In genomic region chr2L:2585285-2585684, dm6 we compare ENCODE assay signal across 6 fruit fly cellular contexts.
A peak's percentile ranks its signal among the peaks of the same experiment; 100 is the strongest.
TF ChIP-seq lines count a peak whose summit lies in the region.

TSS of gene Drp1 (minus strand) at chr2L:2585430.

- peak; percentile 85 to 86 for TF ChIP-seq CTCF in S2 (optimal IDR thresholded peaks at IDR 0.05; lab: Kevin White, UChicago)
- TF ChIP-seq CTCF in whole organism, embryonic (GFP tag; optimal IDR thresholded peaks at IDR 0.05; lab: Kevin White, UChicago) = peak; percentile 93

TF ChIP-seq in whole organism, adult, 20 proteins besides CTCF, POLR2A, EP300 and RAD21 (continues in another document):
- TF ChIP-seq CG7101 (tag; optimal IDR thresholded peaks at IDR 0.05; lab: Kevin White, UChicago) = peak; percentile 62
- TF ChIP-seq CG1620 (GFP tag; optimal IDR thresholded peaks at IDR 0.05; lab: Kevin White, UChicago) = peak; percentile 58
- no peak for TF ChIP-seq toe (GFP tag; optimal IDR thresholded peaks at IDR 0.05; lab: Kevin White, UChicago)
- no peak for TF ChIP-seq CG33017 (tag; optimal IDR thresholded peaks at IDR 0.05; lab: Kevin White, UChicago)
- no peak for TF ChIP-seq CG11617 (GFP tag; optimal IDR thresholded peaks at IDR 0.05; lab: Kevin White, UChicago)
- peak; percentile 53 for TF ChIP-seq pad (GFP tag; optimal IDR thresholded peaks at IDR 0.05; lab: Kevin White, UChicago)
- no peak for TF ChIP-seq tj (GFP tag; optimal IDR thresholded peaks at IDR 0.05; lab: Kevin White, UChicago)
- TF ChIP-seq Crg-1 (GFP tag; optimal IDR thresholded peaks at IDR 0.05; lab: Kevin White, UChicago) = peak; percentile 74
- peak; percentile 26 for TF ChIP-seq CG12768 (GFP tag; optimal IDR thresholded peaks at IDR 0.05; lab: Kevin White, UChicago)
- TF ChIP-seq Mnt (GFP tag; optimal IDR thresholded peaks at IDR 0.05; lab: Kevin White, UChicago) = peak; percentile 47
- TF ChIP-seq cnc (optimal IDR thresholded peaks at IDR 0.05; lab: Kevin White, UChicago) = no peak
- TF ChIP-seq CG14711 (tag; optimal IDR thresholded peaks at IDR 0.05; lab: Kevin White, UChicago) = peak; percentile 3
- TF ChIP-seq Clk (GFP tag; optimal IDR thresholded peaks at IDR 0.05; lab: Kevin White, UChicago) = peak; percentile 17
- TF ChIP-seq cic (GFP tag; optimal IDR thresholded peaks at IDR 0.05; lab: Kevin White, UChicago) = peak; percentile 6
- TF ChIP-seq CG5204 (GFP tag; optimal IDR thresholded peaks at IDR 0.05; lab: Kevin White, UChicago) = no peak
- TF ChIP-seq bab1 (GFP tag; optimal IDR thresholded peaks at IDR 0.05; lab: Kevin White, UChicago) = no peak
- TF ChIP-seq Hr96 (GFP tag; optimal IDR thresholded peaks at IDR 0.05; lab: Kevin White, UChicago) = peak; percentile 41
- TF ChIP-seq ovo (GFP tag; optimal IDR thresholded peaks at IDR 0.05; lab: Kevin White, UChicago) = peak; percentile 29

TF ChIP-seq in whole organism, embryonic, 481 proteins besides CTCF, POLR2A, EP300 and RAD21 (continues in another document):
- TF ChIP-seq CG10431 (GFP tag; optimal IDR thresholded peaks at IDR 0.05; lab: Kevin White, UChicago) = no peak
- peak; percentile 27 for TF ChIP-seq gfzf (GFP tag; optimal IDR thresholded peaks at IDR 0.05; lab: Kevin White, UChicago)
- TF ChIP-seq CG8388 (GFP tag; optimal IDR thresholded peaks at IDR 0.05; lab: Kevin White, UChicago) = no peak
- TF ChIP-seq Rx (GFP tag; IDR thresholded peaks at IDR 0.05; lab: Robert Waterston, UW) = no peak
- peak; percentile 7 for TF ChIP-seq zf30C (GFP tag; optimal IDR thresholded peaks at IDR 0.05; lab: Kevin White, UChicago)
- TF ChIP-seq Max (GFP tag; optimal IDR thresholded peaks at IDR 0.05; lab: Kevin White, UChicago) = no peak
- TF ChIP-seq Hsf (GFP tag; optimal IDR thresholded peaks at IDR 0.05; lab: Kevin White, UChicago) = peak; percentile 66
- peak; percentile 13 for TF ChIP-seq CG17385 (GFP tag; optimal IDR thresholded peaks at IDR 0.05; lab: Kevin White, UChicago)
- no peak for TF ChIP-seq stc (GFP tag; IDR thresholded peaks at IDR 0.05; lab: Robert Waterston, UW)
- TF ChIP-seq lbe (GFP tag; optimal IDR thresholded peaks at IDR 0.05; lab: Kevin White, UChicago) = no peak
- no peak for TF ChIP-seq Oaz (GFP tag; IDR thresholded peaks at IDR 0.05; lab: Robert Waterston, UW)
- TF ChIP-seq Ravus (GFP tag; IDR thresholded peaks at IDR 0.05; lab: Robert Waterston, UW) = no peak
- TF ChIP-seq p53 (GFP tag; optimal IDR thresholded peaks at IDR 0.05; lab: Kevin White, UChicago) = peak; percentile 62
- peak; percentile 47; the same call in 1 of the 3 replicates for TF ChIP-seq H15 (GFP tag; IDR thresholded peaks at IDR 0.05; lab: Robert Waterston, UW)
- no peak for TF ChIP-seq crc (GFP tag; optimal IDR thresholded peaks at IDR 0.05; lab: Kevin White, UChicago)
- TF ChIP-seq z (GFP tag; IDR thresholded peaks at IDR 0.05; lab: Robert Waterston, UW) = no peak
- TF ChIP-seq CG3163 (GFP tag; optimal IDR thresholded peaks at IDR 0.05; lab: Kevin White, UChicago) = peak; percentile 17
- TF ChIP-seq CG6272 (GFP tag; IDR thresholded peaks at IDR 0.05; lab: Robert Waterston, UW) = no peak
- TF ChIP-seq Lim3 (GFP tag; IDR thresholded peaks at IDR 0.05; lab: Robert Waterston, UW) = no peak
- TF ChIP-seq B-H1 (GFP tag; IDR thresholded peaks at IDR 0.05; lab: Robert Waterston, UW) = no peak

TF ChIP-seq in whole organism, prepupa, 60 proteins besides CTCF, POLR2A, EP300 and RAD21 (continues in another document):
- TF ChIP-seq CG11902 (GFP tag; optimal IDR thresholded peaks at IDR 0.05; lab: Kevin White, UChicago) = no peak
- TF ChIP-seq CG16779 (tag; optimal IDR thresholded peaks at IDR 0.05; lab: Kevin White, UChicago) = no peak
- no peak for TF ChIP-seq CG32006 (GFP tag; optimal IDR thresholded peaks at IDR 0.05; lab: Kevin White, UChicago)
- no peak for TF ChIP-seq CG15336 (GFP tag; IDR thresholded peaks at IDR 0.05; lab: Robert Waterston, UW)
- TF ChIP-seq CG6276 (GFP tag; optimal IDR thresholded peaks at IDR 0.05; lab: Kevin White, UChicago) = no peak
- no peak for TF ChIP-seq net (GFP tag; optimal IDR thresholded peaks at IDR 0.05; lab: Kevin White, UChicago)
- no peak for TF ChIP-seq CG6854 (GFP tag; optimal IDR thresholded peaks at IDR 0.05; lab: Kevin White, UChicago)
- no peak for TF ChIP-seq Sox15 (GFP tag; optimal IDR thresholded peaks at IDR 0.05; lab: Kevin White, UChicago)
- no peak for TF ChIP-seq CG8319 (GFP tag; optimal IDR thresholded peaks at IDR 0.05; lab: Kevin White, UChicago)
- TF ChIP-seq CG9139 (GFP tag; optimal IDR thresholded peaks at IDR 0.05; lab: Kevin White, UChicago) = no peak
- peak; percentile 26 for TF ChIP-seq CG3032 (tag; optimal IDR thresholded peaks at IDR 0.05; lab: Kevin White, UChicago)
- TF ChIP-seq CG4318 (GFP tag; optimal IDR thresholded peaks at IDR 0.05; lab: Kevin White, UChicago) = no peak
- TF ChIP-seq Lpt (GFP tag; optimal IDR thresholded peaks at IDR 0.05; lab: Kevin White, UChicago) = no peak
- no peak for TF ChIP-seq dac (GFP tag; optimal IDR thresholded peaks at IDR 0.05; lab: Kevin White, UChicago)
- TF ChIP-seq CG34406 (GFP tag; optimal IDR thresholded peaks at IDR 0.05; lab: Kevin White, UChicago) = no peak
- peak; percentile 32 for TF ChIP-seq cyc (GFP tag; optimal IDR thresholded peaks at IDR 0.05; lab: Kevin White, UChicago)
- TF ChIP-seq pdm3 (GFP tag; optimal IDR thresholded peaks at IDR 0.05; lab: Kevin White, UChicago) = no peak
- peak; percentile 35 for TF ChIP-seq lz (GFP tag; optimal IDR thresholded peaks at IDR 0.05; lab: Kevin White, UChicago)
- no peak for TF ChIP-seq CG8119 (GFP tag; IDR thresholded peaks at IDR 0.05; lab: Robert Waterston, UW)
- TF ChIP-seq CG7368 (GFP tag; optimal IDR thresholded peaks at IDR 0.05; lab: Kevin White, UChicago) = no peak
- TF ChIP-seq fd59A (GFP tag; optimal IDR thresholded peaks at IDR 0.05; lab: Kevin White, UChicago) = no peak

TF ChIP-seq in whole organism, pupa, 21 proteins besides CTCF, POLR2A, EP300 and RAD21:
- 0 out of 3 replicates have a peak, but pooled peaks have one; percentile 32 for TF ChIP-seq CG4496 (GFP tag; IDR thresholded peaks at IDR 0.05; lab: Robert Waterston, UW)
- no peak for TF ChIP-seq Pif1A (GFP tag; optimal IDR thresholded peaks at IDR 0.05; lab: Kevin White, UChicago)
- TF ChIP-seq EcR (GFP tag; optimal IDR thresholded peaks at IDR 0.05; lab: Kevin White, UChicago) = no peak
- no peak for TF ChIP-seq Snoo (tag; optimal IDR thresholded peaks at IDR 0.05; lab: Kevin White, UChicago)
- TF ChIP-seq CG10348 (GFP tag; IDR thresholded peaks at IDR 0.05; lab: Robert Waterston, UW) = no peak

TF ChIP-seq in whole organism, wandering third instar larva, 38 proteins besides CTCF, POLR2A, EP300 and RAD21:
- TF ChIP-seq Mio (GFP tag; optimal IDR thresholded peaks at IDR 0.05; lab: Kevin White, UChicago) = no peak
- TF ChIP-seq foxo (GFP tag; optimal IDR thresholded peaks at IDR 0.05; lab: Kevin White, UChicago) = peak in 1 of 2 experiments; percentile 64
- TF ChIP-seq sv (GFP tag; optimal IDR thresholded peaks at IDR 0.05; lab: Kevin White, UChicago) = peak; percentile 12
- TF ChIP-seq Dif (GFP tag; optimal IDR thresholded peaks at IDR 0.05; lab: Kevin White, UChicago; ENCODE audit: partially characterized antibody) = no peak
- peak; percentile 34 for TF ChIP-seq br (GFP tag; optimal IDR thresholded peaks at IDR 0.05; lab: Kevin White, UChicago)
- TF ChIP-seq rgr (GFP tag; optimal IDR thresholded peaks at IDR 0.05; lab: Kevin White, UChicago) = peak; percentile 60
- no peak for TF ChIP-seq dsf (GFP tag; optimal IDR thresholded peaks at IDR 0.05; lab: Kevin White, UChicago; ENCODE audit: borderline replicate concordance)
- TF ChIP-seq jim (GFP tag; optimal IDR thresholded peaks at IDR 0.05; lab: Kevin White, UChicago) = peak; percentile 39
- TF ChIP-seq HLH106 (tag; optimal IDR thresholded peaks at IDR 0.05; lab: Kevin White, UChicago) = peak; percentile 37
- peak; percentile 86 for TF ChIP-seq Hr83 (GFP tag; optimal IDR thresholded peaks at IDR 0.05; lab: Kevin White, UChicago; ENCODE audit: poor library complexity, severe bottlenecking)
- TF ChIP-seq Jra (GFP tag; optimal IDR thresholded peaks at IDR 0.05; lab: Kevin White, UChicago) = peak; percentile 50
- TF ChIP-seq ey (GFP tag; optimal IDR thresholded peaks at IDR 0.05; lab: Kevin White, UChicago) = peak; percentile 18
- TF ChIP-seq h (GFP tag; optimal IDR thresholded peaks at IDR 0.05; lab: Kevin White, UChicago) = peak; percentile 38
- no peak for TF ChIP-seq Rel (GFP tag; optimal IDR thresholded peaks at IDR 0.05; lab: Kevin White, UChicago)
- TF ChIP-seq Rel (tag; optimal IDR thresholded peaks at IDR 0.05; lab: Kevin White, UChicago) = peak; percentile 51
- TF ChIP-seq fru (GFP tag; optimal IDR thresholded peaks at IDR 0.05; lab: Kevin White, UChicago) = peak; percentile 38
